Worm (Caenorhabditis elegans): Measurements from ENCODE around the gene mtp-18.

- no peak for TF ChIP-seq sox-4 (tag; optimal IDR thresholded peaks at IDR 0.05)
- no peak for TF ChIP-seq ceh-9 (tag; optimal IDR thresholded peaks at IDR 0.05)
Measured at ce11 chrX:6175829-6176228, 30.4 kb downstream of the mtp-18 start, which contains the start of gene T25B2.3.

Data from whole organism, late embryonic.